Worm (Caenorhabditis elegans) whole organism, mixed stage, embryonic: ENCODE results near the gene C03B1.4.

Experiments
- ceh-83 ChIP-seq: fragments of 200-800 bp; sonication (Bioruptor generic); optimal IDR thresholded peaks from 2 replicates; lab custom pipeline; 2018; ENCODE audit warnings: mild to moderate bottlenecking, missing genetic modification characterization, missing compliant biosample characterization
- lin-13 ChIP-seq: fragments of 150-350 bp; optimal IDR thresholded peaks from 2 replicates; lab custom pipeline; 2014; ENCODE audit warnings: missing biosample characterization, missing genetic modification characterization
- lsy-2 ChIP-seq: fragments of 150-350 bp; optimal IDR thresholded peaks from 2 replicates; lab custom pipeline; 2014; ENCODE audit warnings: missing biosample characterization, missing genetic modification characterization
- mep-1 ChIP-seq: fragments of 150-350 bp; optimal IDR thresholded peaks from 2 replicates; lab custom pipeline; 2017; ENCODE audit warnings: missing biosample characterization, missing genetic modification reagents, missing genetic modification characterization, inconsistent platforms
- nhr-28 ChIP-seq: fragments of 150-350 bp; optimal IDR thresholded peaks from 2 replicates; lab custom pipeline; 2014; ENCODE audit warnings: missing biosample characterization, missing genetic modification characterization
- sptf-1 ChIP-seq: sonication (generic microtip); optimal IDR thresholded peaks from 2 replicates; lab custom pipeline; 2017; ENCODE audit warnings: mild to moderate bottlenecking, missing genetic modification characterization, moderate library complexity, missing compliant biosample characterization
- unc-62 ChIP-seq: fragments of 150-350 bp; optimal IDR thresholded peaks from 2 replicates; lab custom pipeline; 2014; ENCODE audit warnings: missing biosample characterization, missing genetic modification reagents, missing genetic modification characterization

DNA sequence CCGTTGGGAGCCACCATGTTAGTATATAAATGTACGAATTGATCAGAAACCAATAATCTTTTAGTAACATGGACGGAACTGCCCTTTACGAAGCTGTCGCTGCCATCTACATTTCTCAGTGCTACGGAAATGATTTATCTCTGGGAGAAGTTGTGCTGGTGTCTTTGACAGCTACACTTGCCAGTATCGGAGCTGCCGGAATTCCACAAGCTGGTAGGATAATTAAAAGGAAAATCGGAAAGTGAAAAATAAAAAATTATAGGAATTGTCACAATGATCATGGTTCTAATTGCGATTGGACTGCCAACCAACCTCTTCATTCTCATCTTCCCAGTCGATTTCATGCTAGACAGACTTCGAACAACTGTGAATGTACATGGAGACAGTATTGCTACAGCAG lies 41.6 kb downstream of the C03B1.4 start:
- TF ChIP-seq ceh-83 (GFP tag; lab: Kevin White, UChicago) (no peak), nhr-28 (tag; lab: Kevin White, UChicago) (no peak), sptf-1 (tag; lab: Kevin White, UChicago) (no peak), lsy-2 (tag; lab: Kevin White, UChicago) (no peak), mep-1 (tag; lab: Kevin White, UChicago) (no peak), unc-62 (GFP tag; lab: Kevin White, UChicago) (no peak), lin-13 (tag; lab: Kevin White, UChicago) (no peak)
